Fruit fly (Drosophila melanogaster): ENCODE results near the gene CG14551.

CG14551 gene

DNA sequence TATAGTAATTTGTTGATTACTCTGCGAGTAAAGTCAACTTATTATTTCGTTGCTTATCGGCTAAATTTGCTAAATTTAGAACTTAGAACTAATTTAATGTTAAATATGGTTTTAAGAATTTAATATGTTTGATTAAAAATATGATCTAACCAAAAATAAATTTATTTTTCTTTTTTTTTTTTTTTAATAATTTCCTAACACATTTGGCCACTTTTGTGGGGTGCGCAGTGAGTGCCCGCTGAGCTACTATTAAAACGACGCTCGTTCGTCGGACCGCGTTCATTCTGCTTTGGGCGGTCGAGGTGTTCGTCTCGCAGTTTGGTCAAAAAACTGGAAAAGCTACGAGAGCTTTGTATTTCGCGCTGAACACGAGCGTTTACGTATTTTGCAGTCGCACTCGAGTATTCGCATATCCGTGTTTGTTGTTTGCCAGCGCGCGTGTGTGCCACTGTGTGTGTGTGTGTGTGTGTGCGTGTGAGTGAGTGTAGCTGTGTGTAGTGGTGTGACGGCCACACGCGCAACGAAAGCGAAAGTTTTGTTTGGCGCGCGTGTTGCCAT, 43.9 kb upstream of the CG14551 start, which contains the start of gene Cipc (continued):
- TF ChIP-seq CG2120 (GFP tag; optimal IDR thresholded peaks at IDR 0.05) (peak; percentile 66), CG17361 (GFP tag; IDR thresholded peaks at IDR 0.05) (peak; percentile 70; the same call in 2 of the 3 replicates), CG10565 (GFP tag; optimal IDR thresholded peaks at IDR 0.05) (no peak), kah (GFP tag; optimal IDR thresholded peaks at IDR 0.05) (peak; percentile 52), Sry-δ (GFP tag; optimal IDR thresholded peaks at IDR 0.05) (no peak), CG6813 (GFP tag; optimal IDR thresholded peaks at IDR 0.05) (peak; percentile 72), stwl (tag; optimal IDR thresholded peaks at IDR 0.05) (no peak), CG32767 (GFP tag; IDR thresholded peaks at IDR 0.05) (peak; percentile 39; the same call in 1 of the 2 replicates), CG8765 (GFP tag; IDR thresholded peaks at IDR 0.05) (no peak), yki (optimal IDR thresholded peaks at IDR 0.05) (no peak), CG2129 (GFP tag; IDR thresholded peaks at IDR 0.05; ENCODE audit: partially characterized antibody) (no peak), tna (GFP tag; IDR thresholded peaks at IDR 0.05; ENCODE audit: partially characterized antibody) (peak; percentile 44; the same call in 1 of the 2 replicates), Bteb2 (GFP tag; optimal IDR thresholded peaks at IDR 0.05) (no peak), HmgZ (tag; optimal IDR thresholded peaks at IDR 0.05) (peak; percentile 52), Chrac-16 (GFP tag; optimal IDR thresholded peaks at IDR 0.05) (peak; percentile 32), CG30020 (tag; optimal IDR thresholded peaks at IDR 0.05) (peak; percentile 6), Awh (GFP tag; IDR thresholded peaks at IDR 0.05) (peak; percentile 38; the same call in 1 of the 2 replicates), HmgD (GFP tag; optimal IDR thresholded peaks at IDR 0.05) (peak; percentile 32), CG9727 (GFP tag; optimal IDR thresholded peaks at IDR 0.05) (peak; percentile 80), Mes4 (GFP tag; optimal IDR thresholded peaks at IDR 0.05) (no peak), CG2202 (tag; optimal IDR thresholded peaks at IDR 0.05) (peak; percentile 13), B-H1 (GFP tag; IDR thresholded peaks at IDR 0.05) (peak; percentile 57), knrl (GFP tag; IDR thresholded peaks at IDR 0.05; ENCODE audit: partially characterized antibody) (peak; percentile 29; the same call in 1 of the 3 replicates), H2.0 (GFP tag; IDR thresholded peaks at IDR 0.05) (0 out of 2 replicates have a peak, but pooled peaks have one; percentile 16), HHEX (GFP tag; optimal IDR thresholded peaks at IDR 0.05) (peak; percentile 79), sr (GFP tag; IDR thresholded peaks at IDR 0.05) (no peak), Ptx1 (GFP tag; IDR thresholded peaks at IDR 0.05) (peak; percentile 79), MTF-1 (GFP tag; optimal IDR thresholded peaks at IDR 0.05; ENCODE audit: borderline replicate concordance) (peak; percentile 27), CG13894 (tag; optimal IDR thresholded peaks at IDR 0.05) (peak; percentile 90), ap (GFP tag; IDR thresholded peaks at IDR 0.05) (peak; percentile 48), CG4730 (GFP tag; IDR thresholded peaks at IDR 0.05) (no peak), CG6654 (GFP tag; optimal IDR thresholded peaks at IDR 0.05) (peak; percentile 29), zen2 (GFP tag; IDR thresholded peaks at IDR 0.05; ENCODE audit: partially characterized antibody) (no peak), nmo (GFP tag; optimal IDR thresholded peaks at IDR 0.05) (peak; percentile 81), tgo (GFP tag; IDR thresholded peaks at IDR 0.05) (peak; percentile 85), Deaf1 (tag; optimal IDR thresholded peaks at IDR 0.05) (peak; percentile 94), CG7963 (GFP tag; IDR thresholded peaks at IDR 0.05; ENCODE audit: partially characterized antibody) (no peak), CG14050 (GFP tag; IDR thresholded peaks at IDR 0.05) (peak; percentile 73), esg (GFP tag; conservative IDR thresholded peaks at IDR 0.05) (no peak; the same call in 1 of the 2 replicates), Rfx (GFP tag; IDR thresholded peaks at IDR 0.05) (peak; percentile 89), E2f2 (GFP tag; IDR thresholded peaks at IDR 0.05) (peak; percentile 47), CG17829 (tag; optimal IDR thresholded peaks at IDR 0.05) (peak; percentile 74), Doc3 (GFP tag; IDR thresholded peaks at IDR 0.05; ENCODE audit: partially characterized antibody) (no peak), tup (GFP tag; optimal IDR thresholded peaks at IDR 0.05) (peak; percentile 8), ab (GFP tag; optimal IDR thresholded peaks at IDR 0.05) (no peak), so (GFP tag; IDR thresholded peaks at IDR 0.05) (peak; percentile 60; the same call in 1 of the 3 replicates), CG15073 (GFP tag; optimal IDR thresholded peaks at IDR 0.05) (no peak), sqz (GFP tag; optimal IDR thresholded peaks at IDR 0.05) (peak; percentile 72), grn (GFP tag; optimal IDR thresholded peaks at IDR 0.05) (no peak), br (optimal IDR thresholded peaks at IDR 0.05) (no peak), CG33213 (GFP tag; optimal IDR thresholded peaks at IDR 0.05) (peak; percentile 32)

All from whole organism, embryonic.